Worm (Caenorhabditis elegans): Measurements from ENCODE around the gene ant-1.1.

The ant-1.1 gene

ce11 chrIII:13465918-13466592, 3.1 kb downstream of the ant-1.1 start, which contains the start of gene cdk-5 (continued):
- TF ChIP-seq lir-3 (tag; optimal IDR thresholded peaks at IDR 0.05; ENCODE audit: poor library complexity): peak; percentile 87
- peak; percentile 91 for TF ChIP-seq skn-1 (tag; optimal IDR thresholded peaks at IDR 0.05)
- TF ChIP-seq alr-1 (tag; optimal IDR thresholded peaks at IDR 0.05; ENCODE audit: borderline replicate concordance): no peak
- peak; percentile 84 for TF ChIP-seq unc-30 (tag; optimal IDR thresholded peaks at IDR 0.05)
- peak; percentile 86 for TF ChIP-seq zip-4 (GFP tag; optimal IDR thresholded peaks at IDR 0.05)
- no peak; the same call in 1 of the 2 replicates for TF ChIP-seq unc-98 (GFP tag; IDR thresholded peaks at IDR 0.05)
- TF ChIP-seq lin-15B (tag; optimal IDR thresholded peaks at IDR 0.05): peak; percentile 82
- TF ChIP-seq ama-1 (optimal IDR thresholded peaks at IDR 0.05): peak; percentile 93
- TF ChIP-seq lin-35 (GFP tag; optimal IDR thresholded peaks at IDR 0.05): peak; percentile 92 to 93
- no peak for TF ChIP-seq nhr-76 (tag; optimal IDR thresholded peaks at IDR 0.05)
- TF ChIP-seq lin-39 (tag; optimal IDR thresholded peaks at IDR 0.05): peak; percentile 97
- peak; percentile 95 for TF ChIP-seq nhr-19 (GFP tag; conservative IDR thresholded peaks at IDR 0.05)
- TF ChIP-seq nhr-237 (tag; optimal IDR thresholded peaks at IDR 0.05): peak; percentile 55
- TF ChIP-seq snu-23 (GFP tag; optimal IDR thresholded peaks at IDR 0.05): peak; percentile 98
- peak; percentile 33 for TF ChIP-seq nhr-12 (tag; optimal IDR thresholded peaks at IDR 0.05)
- peak; percentile 99 for TF ChIP-seq mep-1 (tag; optimal IDR thresholded peaks at IDR 0.05)
- TF ChIP-seq sptf-1 (tag; optimal IDR thresholded peaks at IDR 0.05): no peak
- TF ChIP-seq pag-3 (tag; optimal IDR thresholded peaks at IDR 0.05; ENCODE audit: borderline replicate concordance, insufficient read depth): no peak
- peak; percentile 50 for TF ChIP-seq sup-37 (GFP tag; optimal IDR thresholded peaks at IDR 0.05)
- TF ChIP-seq fkh-4 (tag; optimal IDR thresholded peaks at IDR 0.05; ENCODE audit: borderline replicate concordance): peak; percentile 70
- TF ChIP-seq ces-1 (GFP tag; optimal IDR thresholded peaks at IDR 0.05): no peak
- TF ChIP-seq nhr-84 (tag; optimal IDR thresholded peaks at IDR 0.05): no peak
- peak; percentile 94 for TF ChIP-seq nhr-85 (tag)
- peak; percentile 94 for TF ChIP-seq rnt-1 (tag; optimal IDR thresholded peaks at IDR 0.05)
- peak; percentile 72 for TF ChIP-seq aha-1 (tag; optimal IDR thresholded peaks at IDR 0.05)
- TF ChIP-seq ceh-8 (GFP tag; optimal IDR thresholded peaks at IDR 0.05): peak; percentile 92
- no peak for TF ChIP-seq hlh-4 (tag; optimal IDR thresholded peaks at IDR 0.05)
- peak; percentile 83 for TF ChIP-seq zag-1 (tag; optimal IDR thresholded peaks at IDR 0.05)
- no peak for TF ChIP-seq unc-62 (GFP tag; optimal IDR thresholded peaks at IDR 0.05)
- no peak for TF ChIP-seq egl-27 (tag; optimal IDR thresholded peaks at IDR 0.05)
- peak; percentile 95 for TF ChIP-seq unc-86 (tag; optimal IDR thresholded peaks at IDR 0.05)
- TF ChIP-seq mef-2 (tag; optimal IDR thresholded peaks at IDR 0.05): peak; percentile 2
- TF ChIP-seq mdl-1 (tag; optimal IDR thresholded peaks at IDR 0.05): peak in 1 of 2 experiments; percentile 87
- peak; percentile 95 for TF ChIP-seq C16A3.4 (tag; optimal IDR thresholded peaks at IDR 0.05)

ce11 chrIII:13471504-13471903, 8.5 kb downstream of the ant-1.1 start, which contains the start of gene pssy-2:
TSS of gene pssy-2 (plus strand) at chrIII:13471804.
- TF ChIP-seq fkh-8 (tag; optimal IDR thresholded peaks at IDR 0.05) (no peak), ets-5 (GFP tag; IDR thresholded peaks at IDR 0.05) (no peak), unc-98 (GFP tag; IDR thresholded peaks at IDR 0.05) (no peak), aly-2 (tag; optimal IDR thresholded peaks at IDR 0.05) (no peak), mef-2 (tag; optimal IDR thresholded peaks at IDR 0.05) (no peak)

ce11 chrIII:13474482-13474881, 11.5 kb downstream of the ant-1.1 start:
- TF ChIP-seq nhr-85 (tag): peak; percentile 26
- peak; percentile 28 for TF ChIP-seq sox-4 (tag; optimal IDR thresholded peaks at IDR 0.05)
- TF ChIP-seq fkh-4 (tag; optimal IDR thresholded peaks at IDR 0.05; ENCODE audit: borderline replicate concordance): peak; percentile 10
- peak in 1 of 2 experiments; percentile 53 for TF ChIP-seq ztf-11 (tag; optimal IDR thresholded peaks at IDR 0.05)
- no peak for TF ChIP-seq isw-1 (GFP tag; IDR thresholded peaks at IDR 0.05)
- TF ChIP-seq nhr-19 (GFP tag; conservative IDR thresholded peaks at IDR 0.05): 0 out of 2 replicates have a peak, but pooled peaks have one; percentile 9
- no peak for TF ChIP-seq dsc-1 (tag; optimal IDR thresholded peaks at IDR 0.05)
- TF ChIP-seq nhr-90 (tag; optimal IDR thresholded peaks at IDR 0.05; ENCODE audit: poor library complexity): peak; percentile 42
- peak; percentile 34 for TF ChIP-seq rnt-1 (tag; optimal IDR thresholded peaks at IDR 0.05)
- TF ChIP-seq nhr-77 (tag; optimal IDR thresholded peaks at IDR 0.05): no peak
- TF ChIP-seq ceh-90 (tag; optimal IDR thresholded peaks at IDR 0.05): peak; percentile 36
- TF ChIP-seq ceh-88 (GFP tag; IDR thresholded peaks at IDR 0.05): no peak
- TF ChIP-seq unc-98 (GFP tag; IDR thresholded peaks at IDR 0.05): peak; percentile 58
- no peak for TF ChIP-seq aly-2 (tag; optimal IDR thresholded peaks at IDR 0.05)
- peak; percentile 2 to 38 for TF ChIP-seq efl-1 (optimal IDR thresholded peaks at IDR 0.05)
- peak in 1 of 2 experiments; percentile 82 for TF ChIP-seq efl-1 (GFP tag; optimal IDR thresholded peaks at IDR 0.05 in 1 of 2)
- TF ChIP-seq Y116A8C.19 (tag; optimal IDR thresholded peaks at IDR 0.05; ENCODE audit: borderline replicate concordance): no peak
- peak; percentile 40 for TF ChIP-seq ceh-63 (GFP tag; optimal IDR thresholded peaks at IDR 0.05)
- peak; percentile 66 for TF ChIP-seq lir-3 (tag; optimal IDR thresholded peaks at IDR 0.05; ENCODE audit: poor library complexity)
